Worm (Caenorhabditis elegans): ENCODE results near the gene T16G1.9.

DNA sequence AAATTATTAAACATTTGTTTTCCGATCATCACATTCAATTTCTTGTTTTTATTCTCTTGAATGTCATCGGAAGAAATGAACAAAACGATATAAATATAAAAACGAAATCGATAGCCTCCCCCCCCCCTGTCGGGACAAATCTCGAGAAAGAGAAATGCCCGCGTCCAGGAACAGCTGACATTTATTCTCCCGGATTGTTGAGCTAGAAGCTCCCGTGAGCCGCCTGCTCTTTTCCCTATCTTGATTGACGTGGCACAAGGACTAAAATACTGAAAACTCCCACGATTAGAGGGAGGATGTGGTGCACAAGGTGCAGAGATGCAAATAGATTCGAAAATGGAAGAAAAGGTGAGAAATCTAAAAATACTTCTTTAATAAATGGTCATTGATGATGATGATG, 53.8 kb downstream of the T16G1.9 start:
- TF ChIP-seq ztf-29 (GFP tag; IDR thresholded peaks at IDR 0.05) (no peak), klf-2 (GFP tag; conservative IDR thresholded peaks at IDR 0.05) (no peak), ref-1 (GFP tag; conservative IDR thresholded peaks at IDR 0.05) (no peak), cog-1 (tag; optimal IDR thresholded peaks at IDR 0.05) (no peak)
